Fruit fly (Drosophila melanogaster): ENCODE results near the gene lsn.
A peak's percentile ranks its signal among the peaks of the same experiment; 100 is the strongest.

Gene lsn

DNA sequence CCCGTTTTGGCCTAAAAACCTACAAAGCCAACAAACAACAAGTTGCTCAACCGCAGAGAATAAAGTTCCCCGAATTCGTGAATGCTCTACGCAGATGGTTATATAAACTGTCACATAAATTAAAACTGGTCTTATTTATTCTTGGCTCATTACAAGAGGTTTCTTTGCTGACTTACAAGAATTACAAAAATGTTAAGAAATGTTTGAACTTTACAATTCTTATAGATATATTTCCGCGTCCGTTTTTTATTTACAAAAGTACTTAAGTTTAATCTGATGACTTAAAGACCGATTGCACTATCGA lies 28.8 kb upstream of the lsn start:
- no peak for TF ChIP-seq gl (tag; optimal IDR thresholded peaks at IDR 0.05)
- TF ChIP-seq CG14655 (GFP tag; optimal IDR thresholded peaks at IDR 0.05) = no peak
- TF ChIP-seq CG8301 (tag; optimal IDR thresholded peaks at IDR 0.05) = peak; percentile 8
- no peak for TF ChIP-seq Pif1B (GFP tag; optimal IDR thresholded peaks at IDR 0.05)
- no peak for TF ChIP-seq CG12605 (GFP tag; IDR thresholded peaks at IDR 0.05)
- TF ChIP-seq CG34367 (tag; optimal IDR thresholded peaks at IDR 0.05) = no peak
- peak; percentile 38; the same call in 2 of the 3 replicates for TF ChIP-seq fd96Ca (GFP tag; IDR thresholded peaks at IDR 0.05)
- no peak for TF ChIP-seq CG17806 (tag; optimal IDR thresholded peaks at IDR 0.05)
- TF ChIP-seq EcR (GFP tag; optimal IDR thresholded peaks at IDR 0.05) = no peak
- TF ChIP-seq CG4496 (GFP tag; IDR thresholded peaks at IDR 0.05) = no peak
- no peak for TF ChIP-seq CG13204 (GFP tag; optimal IDR thresholded peaks at IDR 0.05)
- TF ChIP-seq Pif1A (GFP tag; optimal IDR thresholded peaks at IDR 0.05) = no peak
- TF ChIP-seq rn (GFP tag; IDR thresholded peaks at IDR 0.05) = no peak
- no peak for TF ChIP-seq Snoo (tag; optimal IDR thresholded peaks at IDR 0.05)
- peak; percentile 63 for TF ChIP-seq Ets98B (GFP tag; IDR thresholded peaks at IDR 0.05)

dm6 chr3R:21836614-21837013 lies 28.4 kb upstream of the lsn start:
- no peak for TF ChIP-seq CG34367 (tag; optimal IDR thresholded peaks at IDR 0.05)
- no peak for TF ChIP-seq CG15710 (tag; optimal IDR thresholded peaks at IDR 0.05)
- no peak for TF ChIP-seq CG8301 (tag; optimal IDR thresholded peaks at IDR 0.05)
- TF ChIP-seq EcR (GFP tag; optimal IDR thresholded peaks at IDR 0.05) = no peak
- TF ChIP-seq rn (GFP tag; IDR thresholded peaks at IDR 0.05) = no peak
- TF ChIP-seq CG13204 (GFP tag; optimal IDR thresholded peaks at IDR 0.05) = no peak
- TF ChIP-seq CG4496 (GFP tag; IDR thresholded peaks at IDR 0.05) = no peak
- TF ChIP-seq CG10348 (GFP tag; IDR thresholded peaks at IDR 0.05) = no peak
- TF ChIP-seq gl (tag; optimal IDR thresholded peaks at IDR 0.05) = no peak
- TF ChIP-seq Pif1B (GFP tag; optimal IDR thresholded peaks at IDR 0.05) = no peak
- TF ChIP-seq CG8159 (tag; optimal IDR thresholded peaks at IDR 0.05) = no peak
- TF ChIP-seq D1 (tag; optimal IDR thresholded peaks at IDR 0.05) = no peak
- TF ChIP-seq Snoo (tag; optimal IDR thresholded peaks at IDR 0.05) = no peak
- no peak for TF ChIP-seq Pif1A (GFP tag; optimal IDR thresholded peaks at IDR 0.05)
- no peak for TF ChIP-seq CG32121 (GFP tag; IDR thresholded peaks at IDR 0.05)
- no peak for TF ChIP-seq fd96Ca (GFP tag; IDR thresholded peaks at IDR 0.05)

DNA sequence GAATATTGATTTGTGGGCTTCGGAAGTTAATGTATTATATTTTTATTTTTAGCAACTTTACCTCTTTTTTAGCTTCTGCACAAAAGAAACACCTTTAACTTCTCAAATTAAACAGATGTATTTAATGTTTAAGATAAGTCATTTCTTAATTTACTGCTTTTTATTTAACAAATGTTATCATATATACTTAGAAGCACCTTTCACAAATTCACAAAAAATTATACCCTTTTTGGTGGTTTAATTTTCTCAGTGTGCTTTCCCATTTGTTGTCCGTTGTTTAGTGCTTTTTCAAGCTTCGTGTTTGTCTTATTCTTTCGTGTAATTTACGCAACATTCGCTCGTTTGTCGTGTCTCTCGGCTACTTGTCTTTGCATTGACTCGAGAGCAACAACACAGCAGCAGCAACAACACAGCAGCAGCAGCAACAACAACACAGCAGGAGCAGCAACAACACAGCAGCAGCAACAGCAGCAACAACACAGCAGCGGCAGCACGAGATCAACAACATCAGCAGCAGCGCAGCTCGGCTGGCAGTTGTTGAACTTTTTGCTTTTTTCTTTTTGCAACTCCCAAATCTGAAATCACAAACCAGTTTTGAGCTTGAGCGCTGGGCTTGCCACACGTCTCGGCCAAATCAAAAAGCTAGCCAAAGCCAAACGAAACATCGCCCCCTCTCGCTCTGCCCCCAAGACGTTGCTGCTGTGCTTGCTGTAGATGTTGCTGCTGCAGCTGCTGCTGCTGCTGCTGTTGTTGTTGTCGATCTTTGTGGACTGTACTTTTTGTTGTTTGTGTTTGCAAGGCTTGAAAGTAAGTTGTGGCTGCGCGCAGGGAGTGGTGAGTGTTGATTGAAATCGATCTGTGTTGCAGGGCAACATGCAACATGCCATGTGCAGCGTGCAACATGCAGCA lies 27.6 kb upstream of the lsn start:
- TF ChIP-seq CG15710 (tag; optimal IDR thresholded peaks at IDR 0.05) (no peak), Pif1B (GFP tag; optimal IDR thresholded peaks at IDR 0.05) (peak; percentile 66), CG10348 (GFP tag; IDR thresholded peaks at IDR 0.05) (no peak), fd96Ca (GFP tag; IDR thresholded peaks at IDR 0.05) (no peak; the same call in 1 of the 3 replicates), CG12605 (GFP tag; IDR thresholded peaks at IDR 0.05) (peak; percentile 30; the same call in 1 of the 2 replicates), CG32121 (GFP tag; IDR thresholded peaks at IDR 0.05) (peak; percentile 46; the same call in 1 of the 2 replicates), CG17806 (tag; optimal IDR thresholded peaks at IDR 0.05) (peak; percentile 86), CG8159 (tag; optimal IDR thresholded peaks at IDR 0.05) (peak; percentile 85), CG14655 (GFP tag; optimal IDR thresholded peaks at IDR 0.05) (peak; percentile 88), gl (tag; optimal IDR thresholded peaks at IDR 0.05) (peak; percentile 20), CG13204 (GFP tag; optimal IDR thresholded peaks at IDR 0.05) (peak; percentile 83), CG4496 (GFP tag; IDR thresholded peaks at IDR 0.05) (peak; percentile 84), EcR (GFP tag; optimal IDR thresholded peaks at IDR 0.05) (peak; percentile 98), Ets98B (GFP tag; IDR thresholded peaks at IDR 0.05) (peak; percentile 82), D1 (tag; optimal IDR thresholded peaks at IDR 0.05) (peak; percentile 76), Pif1A (GFP tag; optimal IDR thresholded peaks at IDR 0.05) (no peak), CG9948 (tag; optimal IDR thresholded peaks at IDR 0.05) (peak; percentile 28), rn (GFP tag; IDR thresholded peaks at IDR 0.05) (0 out of 2 replicates have a peak, but pooled peaks have one; percentile 36), CG8301 (tag; optimal IDR thresholded peaks at IDR 0.05) (peak; percentile 89), CG34367 (tag; optimal IDR thresholded peaks at IDR 0.05) (no peak), Snoo (tag; optimal IDR thresholded peaks at IDR 0.05) (no peak)

dm6 chr3R:21838505-21838956 lies 26.4 kb upstream of the lsn start:
- TF ChIP-seq fd96Ca (GFP tag; IDR thresholded peaks at IDR 0.05) (peak; percentile 77; the same call in 2 of the 3 replicates), Snoo (tag; optimal IDR thresholded peaks at IDR 0.05) (peak; percentile 89), CG32121 (GFP tag; IDR thresholded peaks at IDR 0.05) (peak; percentile 58), EcR (GFP tag; optimal IDR thresholded peaks at IDR 0.05) (no peak), Ets98B (GFP tag; IDR thresholded peaks at IDR 0.05) (peak; percentile 71), CG8159 (tag; optimal IDR thresholded peaks at IDR 0.05) (peak; percentile 85), CG8301 (tag; optimal IDR thresholded peaks at IDR 0.05) (peak; percentile 80), CG12605 (GFP tag; IDR thresholded peaks at IDR 0.05) (0 out of 2 replicates have a peak, but pooled peaks have one; percentile 11), rn (GFP tag; IDR thresholded peaks at IDR 0.05) (peak; percentile 44), CG4496 (GFP tag; IDR thresholded peaks at IDR 0.05) (peak; percentile 44; the same call in 1 of the 3 replicates), CG17806 (tag; optimal IDR thresholded peaks at IDR 0.05) (peak; percentile 73), D1 (tag; optimal IDR thresholded peaks at IDR 0.05) (peak; percentile 45), Pif1B (GFP tag; optimal IDR thresholded peaks at IDR 0.05) (peak; percentile 73), CG9948 (tag; optimal IDR thresholded peaks at IDR 0.05) (peak; percentile 91), gl (tag; optimal IDR thresholded peaks at IDR 0.05) (peak; percentile 4), CG15710 (tag; optimal IDR thresholded peaks at IDR 0.05) (peak; percentile 92), CG34367 (tag; optimal IDR thresholded peaks at IDR 0.05) (peak; percentile 91), Pif1A (GFP tag; optimal IDR thresholded peaks at IDR 0.05) (peak; percentile 89), CG13204 (GFP tag; optimal IDR thresholded peaks at IDR 0.05) (peak; percentile 71), CG10348 (GFP tag; IDR thresholded peaks at IDR 0.05) (peak; percentile 19; the same call in 1 of the 2 replicates), CG14655 (GFP tag; optimal IDR thresholded peaks at IDR 0.05) (peak; percentile 90)

- TF ChIP-seq Pif1B (GFP tag; optimal IDR thresholded peaks at IDR 0.05) (peak; percentile 19), fd96Ca (GFP tag; IDR thresholded peaks at IDR 0.05) (no peak), EcR (GFP tag; optimal IDR thresholded peaks at IDR 0.05) (no peak), CG13204 (GFP tag; optimal IDR thresholded peaks at IDR 0.05) (no peak), CG14655 (GFP tag; optimal IDR thresholded peaks at IDR 0.05) (peak; percentile 87), CG12605 (GFP tag; IDR thresholded peaks at IDR 0.05) (no peak), CG17806 (tag; optimal IDR thresholded peaks at IDR 0.05) (peak; percentile 85), CG8159 (tag; optimal IDR thresholded peaks at IDR 0.05) (peak; percentile 90), CG32121 (GFP tag; IDR thresholded peaks at IDR 0.05) (no peak), CG10348 (GFP tag; IDR thresholded peaks at IDR 0.05) (no peak), Snoo (tag; optimal IDR thresholded peaks at IDR 0.05) (peak; percentile 55), gl (tag; optimal IDR thresholded peaks at IDR 0.05) (no peak), CG8301 (tag; optimal IDR thresholded peaks at IDR 0.05) (peak; percentile 76), Ets98B (GFP tag; IDR thresholded peaks at IDR 0.05) (no peak), rn (GFP tag; IDR thresholded peaks at IDR 0.05) (no peak), D1 (tag; optimal IDR thresholded peaks at IDR 0.05) (peak; percentile 90), CG34367 (tag; optimal IDR thresholded peaks at IDR 0.05) (peak; percentile 82), CG4496 (GFP tag; IDR thresholded peaks at IDR 0.05) (no peak), Pif1A (GFP tag; optimal IDR thresholded peaks at IDR 0.05) (peak; percentile 19), CG15710 (tag; optimal IDR thresholded peaks at IDR 0.05) (peak; percentile 89), CG9948 (tag; optimal IDR thresholded peaks at IDR 0.05) (peak; percentile 90)
These were observed 25.3 kb upstream of the lsn start for dm6 chr3R:21839636-21840035.
